Worm (Caenorhabditis elegans) whole organism, early embryonic: Measurements from ENCODE around the gene oac-54.

Experiments
- F13C5.2 ChIP-seq: sonication (generic microtip); optimal IDR thresholded peaks from 2 replicates; lab custom pipeline; 2017; ENCODE audit warnings: mild to moderate bottlenecking, missing genetic modification characterization, inconsistent platforms, missing compliant biosample characterization
- aly-1 ChIP-seq: sonication (generic microtip); optimal IDR thresholded peaks from 2 replicates; lab custom pipeline; 2016; ENCODE audit warnings: missing genetic modification characterization, missing compliant biosample characterization
- ama-1 ChIP-seq: fragments of 150-350 bp; optimal IDR thresholded peaks from 2 replicates; lab custom pipeline; 2014
- ceh-13 ChIP-seq: fragments of 200-800 bp; sonication (Bioruptor generic); optimal IDR thresholded peaks from 2 replicates; lab custom pipeline; 2018; ENCODE audit warnings: mild to moderate bottlenecking, missing genetic modification characterization, missing compliant biosample characterization
- ceh-36 ChIP-seq: sonication (generic microtip); optimal IDR thresholded peaks from 2 replicates; lab custom pipeline; 2016; ENCODE audit warnings: missing genetic modification characterization, inconsistent platforms, missing compliant biosample characterization
- ets-7 ChIP-seq: sonication (generic microtip); optimal IDR thresholded peaks from 2 replicates; lab custom pipeline; 2016; ENCODE audit warnings: missing genotype, missing genetic modification characterization, missing compliant biosample characterization
- hmbx-1 ChIP-seq: sonication (generic microtip); optimal IDR thresholded peaks from 2 replicates; lab custom pipeline; 2016; ENCODE audit warnings: mild to moderate bottlenecking, missing genetic modification characterization, missing compliant biosample characterization
- hmg-4 ChIP-seq: fragments of 200-800 bp; sonication (Bioruptor generic); optimal IDR thresholded peaks from 2 replicates; lab custom pipeline; 2018; ENCODE audit warnings: mild to moderate bottlenecking, missing genetic modification characterization, missing compliant biosample characterization
- hnd-1 ChIP-seq: sonication (generic microtip); optimal IDR thresholded peaks from 2 replicates; lab custom pipeline; 2016; ENCODE audit warnings: missing genetic modification characterization, missing compliant biosample characterization
- scrt-1 ChIP-seq: fragments of 200-800 bp; sonication (Bioruptor generic); IDR thresholded peaks from 2 replicates; pipeline ENCODE4 v1.3.6; 2022; ENCODE audit warnings: missing genetic modification characterization, missing compliant biosample characterization
- sea-1 ChIP-seq: fragments of 200-800 bp; sonication (Bioruptor generic); conservative IDR thresholded peaks from 2 replicates; pipeline ENCODE4 v1.3.6; 2022; ENCODE audit warnings: missing genetic modification characterization, missing compliant biosample characterization

DNA sequence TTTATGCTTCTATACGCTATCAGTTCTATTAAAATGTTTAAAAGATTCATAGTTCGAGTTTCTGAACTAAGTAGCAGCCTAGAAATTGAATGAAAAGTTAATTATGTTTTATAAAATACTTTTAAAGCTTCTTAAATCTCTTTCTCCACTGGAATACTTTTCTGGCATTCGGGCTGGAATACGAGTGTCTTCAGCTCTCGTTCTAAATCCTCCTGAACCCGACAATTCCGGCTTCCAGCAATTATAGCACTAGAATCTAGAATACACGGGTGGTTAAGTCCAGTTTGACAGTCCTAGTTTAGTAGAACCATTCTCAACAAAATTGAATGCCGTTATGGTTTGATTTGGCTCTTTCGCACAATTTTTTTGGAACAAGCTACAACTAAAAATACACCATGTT, 25.6 kb upstream of the oac-54 start:
- TF ChIP-seq aly-1, result no peak
- no peak for TF ChIP-seq ceh-36 (tag; lab: Kevin White, UChicago)
- TF ChIP-seq ama-1 (lab: Kevin White, UChicago), result no peak
- no peak for TF ChIP-seq hmbx-1
- TF ChIP-seq ceh-13 (GFP tag; lab: Kevin White, UChicago), result no peak
- no peak for TF ChIP-seq scrt-1 (GFP tag; lab: Robert Waterston, UW)
- TF ChIP-seq hmg-4 (GFP tag; lab: Kevin White, UChicago), result no peak
- no peak for TF ChIP-seq F13C5.2 (tag; lab: Kevin White, UChicago)
- no peak for TF ChIP-seq sea-1 (GFP tag; lab: Robert Waterston, UW)
- TF ChIP-seq ets-7, result no peak
- TF ChIP-seq hnd-1 (tag; lab: Kevin White, UChicago), result no peak
